Worm (Caenorhabditis elegans) whole organism, L1 larva: ENCODE data around the gene F43C11.4.

Experiments
- ces-1 ChIP-seq: fragments of 150-350 bp; optimal IDR thresholded peaks from 2 replicates; lab custom pipeline; 2014; ENCODE audit warnings: missing biosample characterization, missing genetic modification reagents, missing genetic modification characterization
- dsc-1 ChIP-seq: sonication (generic microtip); optimal IDR thresholded peaks from 2 replicates; lab custom pipeline; 2016; ENCODE audit warnings: mild to moderate bottlenecking, missing genetic modification characterization, missing compliant biosample characterization
- elt-2 ChIP-seq: sonication (generic microtip); optimal IDR thresholded peaks from 2 replicates; lab custom pipeline; 2016; ENCODE audit warnings: missing genetic modification characterization, mild to moderate bottlenecking, inconsistent platforms, missing compliant biosample characterization, missing genetic modification reagents
- lin-15B ChIP-seq: fragments of 150-350 bp; sonication (generic microtip); optimal IDR thresholded peaks from 3 replicates; lab custom pipeline; 2014; ENCODE audit warnings: missing biosample characterization, missing genetic modification characterization
- lir-3 ChIP-seq: sonication (generic microtip); optimal IDR thresholded peaks from 2 replicates; lab custom pipeline; 2016; ENCODE audit warnings: mild to moderate bottlenecking, missing genetic modification characterization, moderate library complexity, missing compliant biosample characterization; ENCODE audit not compliant: poor library complexity
- nhr-11 ChIP-seq: fragments of 150-350 bp; optimal IDR thresholded peaks from 2 replicates; lab custom pipeline; 2014; ENCODE audit warnings: missing biosample characterization, missing genetic modification characterization
- nhr-19 ChIP-seq: fragments of 200-800 bp; sonication (Bioruptor generic); conservative IDR thresholded peaks from 2 replicates; pipeline ENCODE4 v1.3.6; 2022; ENCODE audit warnings: missing genetic modification characterization, missing compliant biosample characterization
- nhr-76 ChIP-seq: sonication (generic microtip); optimal IDR thresholded peaks from 2 replicates; lab custom pipeline; 2017; ENCODE audit warnings: missing biosample characterization, missing genetic modification characterization
- nhr-84 ChIP-seq: sonication (generic microtip); optimal IDR thresholded peaks from 2 replicates; lab custom pipeline; 2017; ENCODE audit warnings: missing biosample characterization, missing genetic modification characterization
- pax-3 ChIP-seq: fragments of 200-800 bp; sonication (Bioruptor generic); optimal IDR thresholded peaks from 2 replicates; lab custom pipeline; 2018; ENCODE audit warnings: mild to moderate bottlenecking, missing genetic modification characterization, moderate library complexity, missing compliant biosample characterization
- snpc-4 ChIP-seq: fragments of 150-350 bp; optimal IDR thresholded peaks from 2 replicates; lab custom pipeline; 2014; ENCODE audit warnings: missing biosample characterization, missing genetic modification characterization
- sox-4 ChIP-seq: sonication (generic microtip); optimal IDR thresholded peaks from 2 replicates; lab custom pipeline; 2016; ENCODE audit warnings: missing genetic modification characterization, missing compliant biosample characterization
- unc-62 ChIP-seq: fragments of 150-350 bp; optimal IDR thresholded peaks from 2 replicates; lab custom pipeline; 2014; ENCODE audit warnings: missing biosample characterization, missing genetic modification reagents, missing genetic modification characterization

DNA sequence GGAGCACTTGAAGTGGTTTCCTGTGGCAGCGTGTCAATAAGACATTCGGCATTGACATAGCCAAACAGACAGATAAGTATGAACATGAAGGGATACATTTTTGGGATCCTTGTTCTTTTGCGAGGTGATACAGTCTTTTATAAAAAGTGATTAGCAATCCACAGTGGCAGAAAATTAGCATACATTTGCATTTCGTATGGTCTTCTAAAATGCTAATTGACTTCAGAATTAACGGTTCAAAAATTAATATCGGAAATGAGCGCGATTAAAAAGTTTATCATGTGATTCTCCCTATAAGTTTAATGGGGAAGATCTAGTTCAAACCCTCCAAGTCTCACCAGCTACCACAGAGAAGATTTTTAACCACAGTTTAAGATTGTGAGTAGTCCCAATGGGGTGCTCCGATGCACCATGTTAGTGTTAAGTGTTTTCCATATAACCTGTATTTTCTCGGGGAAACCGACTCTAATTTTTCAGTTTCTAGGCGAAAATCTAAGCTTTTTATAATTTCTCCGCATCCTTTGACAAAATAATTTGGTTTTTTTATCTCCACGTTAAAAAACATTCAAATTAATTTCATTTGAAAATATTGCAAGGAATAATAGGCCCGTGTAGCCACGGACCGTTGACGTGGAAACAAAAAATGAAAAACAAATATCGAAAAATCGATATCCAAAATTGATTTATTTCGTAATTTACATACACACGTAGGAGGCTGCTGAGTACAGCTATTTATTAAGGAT lies 20.0 kb downstream of the F43C11.4 start, which contains the start of the genes F43C11.12 and F16G10.5:
- TF ChIP-seq dsc-1 (tag; lab: Kevin White, UChicago) (no peak), nhr-11 (tag; lab: Kevin White, UChicago) (no peak), nhr-84 (tag; lab: Kevin White, UChicago) (no peak), nhr-76 (tag; lab: Kevin White, UChicago) (no peak), lir-3 (no peak), nhr-19 (GFP tag; lab: Robert Waterston, UW) (no peak), snpc-4 (tag; lab: Kevin White, UChicago) (no peak), pax-3 (tag; lab: Kevin White, UChicago) (no peak), sox-4 (tag; lab: Kevin White, UChicago) (no peak), unc-62 (no peak), elt-2 (tag; lab: Kevin White, UChicago) (no peak), ces-1 (GFP tag; lab: Kevin White, UChicago) (no peak), lin-15B (tag; lab: Kevin White, UChicago) (no peak)
